Fruit fly (Drosophila melanogaster) whole organism, embryonic: ENCODE measurements around the gene CG34450.

ENCODE experiments used
- CG4360 ChIP-seq: fragments of 200-800 bp; sonication (Bioruptor generic); IDR thresholded peaks from 2 replicates; pipeline ENCODE4 v1.3.6; 2022; ENCODE audit warnings: missing biosample characterization, missing genetic modification characterization
- MESR4 ChIP-seq: fragments of 200-800 bp; sonication (Bioruptor generic); optimal IDR thresholded peaks from 2 replicates; lab custom pipeline; 2018; ENCODE audit warnings: missing biosample characterization, mild to moderate bottlenecking, missing genetic modification characterization, moderate library complexity
- Tbp ChIP-seq: fragments of >200 bp; optimal IDR thresholded peaks from 2 replicates; lab custom pipeline; 2018; ENCODE audit warnings: missing biosample characterization, missing genetic modification characterization
- ap ChIP-seq: fragments of 200-800 bp; sonication (Bioruptor generic); IDR thresholded peaks from 2 replicates; pipeline ENCODE4 v1.3.6; 2022; ENCODE audit warnings: missing biosample characterization, missing genetic modification characterization
- chinmo ChIP-seq: fragments of 200-800 bp; sonication (Bioruptor generic); IDR thresholded peaks from 4 replicates; pipeline ENCODE4 v1.3.6; 2022; ENCODE audit warnings: missing biosample characterization, missing genetic modification characterization; ENCODE audit not compliant: partially characterized antibody
- insv ChIP-seq, 2 experiments: fragments of 200-800 bp; sonication (Bioruptor generic); optimal IDR thresholded peaks; 3 replicates each; lab custom pipeline; 2016 to 2018; ENCODE audit warnings: missing biosample characterization in 2 of 2, missing genetic modification characterization in 2 of 2

- TF ChIP-seq Tbp (GFP tag; lab: Kevin White, UChicago) (no peak), chinmo (GFP tag; lab: Robert Waterston, UW) (no peak), insv (GFP tag; optimal IDR thresholded peaks at IDR 0.05; lab: Kevin White, UChicago) (no peak), ap (no peak), MESR4 (GFP tag; lab: Kevin White, UChicago) (no peak), CG4360 (no peak)
Measured at dm6 chrX:9330387-9330786, at the start of gene CG34450.
